Fruit fly (Drosophila melanogaster) whole organism, pupa: ENCODE results near the gene CG32263.

ENCODE experiments used
- D1 ChIP-seq: fragments of 200-800 bp; sonication (Bioruptor generic); optimal IDR thresholded peaks from 2 replicates; lab custom pipeline; 2018; ENCODE audit warnings: missing biosample characterization, mild to moderate bottlenecking, missing genetic modification characterization, moderate library complexity
- Pif1B ChIP-seq: fragments of 200-800 bp; sonication (Bioruptor generic); optimal IDR thresholded peaks from 3 replicates; lab custom pipeline; 2016; ENCODE audit warnings: missing biosample characterization, missing genetic modification characterization

DNA sequence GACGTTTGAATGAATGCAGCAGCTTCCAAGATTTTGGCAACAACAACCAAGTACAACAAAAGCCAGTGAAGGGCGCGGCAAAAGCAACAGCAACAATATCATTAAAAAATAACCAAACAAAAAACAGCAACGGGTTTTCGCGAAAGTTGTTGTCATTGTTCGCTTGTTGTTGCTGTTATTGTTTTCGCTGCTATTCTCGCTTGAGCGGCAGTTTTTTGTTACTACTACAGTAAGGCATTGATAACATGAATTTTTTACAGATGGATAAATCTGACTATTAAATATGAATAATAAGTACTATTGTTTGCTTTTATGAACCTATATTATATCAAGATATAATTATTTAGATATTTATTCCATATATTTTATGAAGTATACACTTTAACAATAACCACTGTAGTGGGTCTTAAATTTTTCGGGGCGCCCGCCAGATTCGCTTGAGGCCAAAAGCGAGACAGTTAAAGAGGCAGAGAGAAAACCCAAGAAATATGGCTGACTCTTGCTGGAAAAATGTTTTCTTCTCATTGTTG lies 39.4 kb downstream of the CG32263 start:
- TF ChIP-seq D1 (tag; lab: Kevin White, UChicago) (peak; percentile 48), Pif1B (peak; percentile 87)
